Worm (Caenorhabditis elegans) whole organism, young adult: ENCODE data around the gene ssup-72.

Experiments used
- efl-1 ChIP-seq: fragments of 150-350 bp; optimal IDR thresholded peaks from 2 replicates; lab custom pipeline; 2014; ENCODE audit warnings: missing biosample characterization, missing genetic modification reagents, missing genetic modification characterization
- hrde-1 ChIP-seq: sonication (generic microtip); optimal IDR thresholded peaks from 2 replicates; lab custom pipeline; 2016; ENCODE audit warnings: missing genetic modification characterization, mild to moderate bottlenecking, missing compliant biosample characterization, moderate library complexity, missing genotype, missing genetic modification reagents, borderline replicate concordance
- lin-54 ChIP-seq: fragments of 200-800 bp; sonication (Bioruptor generic); optimal IDR thresholded peaks from 2 replicates; lab custom pipeline; 2018; ENCODE audit warnings: mild to moderate bottlenecking, missing genetic modification characterization, missing compliant biosample characterization
- mcd-1 ChIP-seq: fragments of 200-800 bp; sonication (Bioruptor generic); IDR thresholded peaks from 2 replicates; pipeline ENCODE4 v1.3.6; 2022; ENCODE audit warnings: missing genetic modification reagents, missing genetic modification characterization, missing compliant biosample characterization

DNA sequence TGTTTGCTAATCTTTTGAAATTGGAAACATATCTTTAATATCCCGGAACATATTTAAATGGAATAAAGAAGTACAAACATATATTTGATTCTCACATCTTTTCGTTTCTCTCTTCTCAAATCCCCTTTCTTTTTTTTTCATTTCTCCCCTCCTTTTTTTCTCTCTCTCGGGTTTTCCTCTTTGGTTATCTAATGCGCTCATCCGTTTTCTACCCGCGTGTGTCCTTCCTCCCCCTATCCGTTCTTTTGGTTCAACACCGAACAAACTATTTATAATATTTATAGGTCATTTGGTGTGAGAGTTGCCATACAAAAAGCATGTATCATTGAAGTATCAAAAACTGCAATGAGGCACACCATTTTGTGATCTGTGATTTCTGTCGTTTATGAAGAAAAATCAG lies 47.5 kb downstream of the ssup-72 start:
- TF ChIP-seq hrde-1 (tag; lab: Kevin White, UChicago), result no peak
- TF ChIP-seq efl-1 (GFP tag; lab: Kevin White, UChicago), result no peak
- no peak for TF ChIP-seq mcd-1 (GFP tag; lab: Robert Waterston, UW)
- no peak for TF ChIP-seq lin-54
